Worm (Caenorhabditis elegans): ENCODE data around the gene F38H4.4.
A peak's percentile ranks its signal among the peaks of the same experiment; 100 is the strongest.

F38H4.4 gene

DNA sequence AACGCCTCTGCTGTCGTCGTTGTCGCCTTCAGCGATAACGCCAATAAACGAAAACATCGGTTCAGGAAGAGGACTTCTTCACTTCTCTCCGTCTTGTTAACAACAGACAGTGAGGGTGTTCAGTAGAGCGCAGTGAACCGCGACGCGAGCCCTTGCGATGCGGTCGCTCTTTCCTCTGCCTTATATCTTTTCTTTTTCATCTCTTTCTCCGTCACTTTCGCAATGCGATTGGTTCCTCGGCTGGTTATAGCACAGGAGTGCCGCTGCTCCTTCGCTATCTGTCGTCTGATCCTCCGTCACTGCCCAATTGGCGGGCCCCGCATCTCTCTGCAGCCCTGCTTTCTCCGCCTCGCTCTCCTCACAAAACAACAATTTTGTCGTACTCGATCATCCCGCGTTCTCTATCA is 9.1 kb downstream of the F38H4.4 start (continued):
- TF ChIP-seq nfya-1 (tag; optimal IDR thresholded peaks at IDR 0.05; ENCODE audit: insufficient read depth), result peak; percentile 98
- TF ChIP-seq nhr-43 (tag; optimal IDR thresholded peaks at IDR 0.05; ENCODE audit: poor library complexity, severe bottlenecking), result no peak
- peak; percentile 66 for TF ChIP-seq fkh-10 (GFP tag; optimal IDR thresholded peaks at IDR 0.05)
- TF ChIP-seq pha-4 (tag; optimal IDR thresholded peaks at IDR 0.05), result peak; percentile 74
- peak; percentile 37 for TF ChIP-seq ceh-28 (tag; optimal IDR thresholded peaks at IDR 0.05)
- peak; percentile 61 for TF ChIP-seq elt-1 (tag; optimal IDR thresholded peaks at IDR 0.05)
- TF ChIP-seq fos-1 (tag; optimal IDR thresholded peaks at IDR 0.05), result no peak
- TF ChIP-seq nhr-28 (tag; optimal IDR thresholded peaks at IDR 0.05), result no peak
- no peak for TF ChIP-seq ZK546.5 (tag; optimal IDR thresholded peaks at IDR 0.05)
- TF ChIP-seq nhr-76 (tag; optimal IDR thresholded peaks at IDR 0.05), result no peak

DNA sequence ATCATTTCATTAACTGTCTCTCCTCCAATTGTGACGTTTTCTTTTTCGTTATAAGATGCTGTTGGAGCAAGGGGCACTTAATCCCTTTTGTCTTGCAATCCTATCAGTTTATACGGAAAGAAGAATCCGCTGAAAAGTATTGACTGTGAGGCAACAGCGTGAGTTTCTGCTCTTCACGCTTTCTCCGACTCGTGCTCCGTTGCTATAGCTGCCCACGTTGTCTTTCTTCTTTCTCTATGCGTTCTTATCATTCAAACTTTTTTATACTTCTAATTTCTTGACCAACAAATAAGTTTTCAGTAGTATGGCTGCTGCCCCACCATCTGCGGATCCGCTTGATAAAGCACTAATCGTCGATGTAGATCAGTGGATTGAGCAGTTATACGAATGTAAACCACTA is 10.1 kb downstream of the F38H4.4 start, which contains the start of gene let-92:
TSS of gene let-92 (plus strand) at position 301 of the 400 bp plus-strand sequence.
- TF ChIP-seq ztf-4 (tag; optimal IDR thresholded peaks at IDR 0.05) (no peak), ceh-9 (tag; optimal IDR thresholded peaks at IDR 0.05) (no peak)

DNA sequence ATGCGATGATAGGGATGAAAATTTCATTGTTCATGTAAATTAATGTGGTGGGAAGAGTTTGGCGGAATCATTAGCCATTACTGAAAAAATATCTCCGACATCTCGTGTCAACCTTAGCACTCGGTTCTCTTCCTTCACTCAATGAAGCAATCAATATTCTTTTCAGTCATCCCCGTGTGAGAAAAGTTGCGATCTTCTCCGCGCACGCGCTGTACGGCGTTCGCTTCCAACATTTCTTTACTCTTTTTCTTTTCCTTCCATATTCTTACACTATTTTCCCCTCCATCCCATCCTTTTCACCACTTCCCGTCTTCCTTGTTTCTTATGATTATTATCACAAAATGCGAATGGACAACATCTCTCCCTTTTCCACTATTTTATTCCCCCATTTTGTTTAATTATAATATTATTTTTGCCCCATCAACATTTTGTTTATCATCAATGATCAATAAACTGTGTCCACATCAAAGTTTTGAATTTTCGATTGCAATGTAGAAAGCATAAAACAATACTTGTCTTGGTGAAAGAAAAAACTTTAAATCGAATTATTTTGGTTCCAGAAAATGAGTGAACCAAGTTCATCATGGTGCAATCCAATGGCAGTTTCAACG is 12.0 kb downstream of the F38H4.4 start, which contains the start of gene mob-1:
TSS of gene mob-1 (plus strand) at position 561 of the 611 bp plus-strand sequence.
- TF ChIP-seq hmg-11 (tag; optimal IDR thresholded peaks at IDR 0.05) (no peak), pha-4 (tag; optimal IDR thresholded peaks at IDR 0.05) (peak; percentile 25), ama-1 (optimal IDR thresholded peaks at IDR 0.05) (peak; percentile 54), nhr-23 (tag; optimal IDR thresholded peaks at IDR 0.05) (peak; percentile 5)

DNA sequence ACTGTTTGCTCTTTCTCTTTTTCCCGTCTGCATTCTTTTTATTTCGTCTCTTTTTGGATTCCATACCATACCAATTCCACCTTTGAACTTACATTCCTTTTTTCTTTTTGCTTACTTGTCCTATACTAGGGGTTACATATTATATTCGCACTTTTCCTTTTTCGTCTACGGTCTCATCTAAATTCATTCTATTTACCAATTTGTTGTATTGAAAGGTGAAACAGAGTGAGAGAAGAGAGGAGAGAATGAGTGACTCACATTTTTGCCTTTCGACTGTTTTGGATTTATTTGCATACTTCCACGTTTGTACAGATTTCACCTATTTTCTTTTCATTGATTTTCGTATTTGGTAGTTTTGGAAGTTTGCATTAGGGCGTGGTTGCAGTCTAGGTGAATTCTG is 15.4 kb downstream of the F38H4.4 start:
- peak; percentile 2 for TF ChIP-seq hmg-11 (tag; optimal IDR thresholded peaks at IDR 0.05)
- TF ChIP-seq pha-4 (tag; optimal IDR thresholded peaks at IDR 0.05), result peak; percentile 80
- no peak for TF ChIP-seq ztf-11 (tag; optimal IDR thresholded peaks at IDR 0.05)
- no peak for TF ChIP-seq unc-62 (GFP tag; optimal IDR thresholded peaks at IDR 0.05)

DNA sequence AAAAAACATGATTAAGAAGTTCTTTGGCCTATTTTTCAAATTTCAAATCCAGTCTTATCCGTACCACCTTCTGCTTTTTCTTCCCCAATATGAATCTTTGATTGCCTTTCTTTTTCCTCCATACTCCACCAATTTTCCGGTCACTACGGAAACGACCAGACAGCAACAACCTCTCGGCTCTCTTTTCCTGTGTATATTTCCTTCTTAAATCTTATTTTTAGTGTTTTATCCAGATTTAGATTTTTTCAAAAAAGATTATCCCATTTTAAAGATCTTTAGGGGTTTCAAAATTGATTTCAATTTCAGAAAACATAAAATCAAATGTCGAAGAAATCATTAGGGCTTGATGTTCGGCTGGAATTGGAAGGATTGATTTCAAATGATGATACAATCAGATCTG is 16.2 kb downstream of the F38H4.4 start, which contains the start of gene trpa-1:
TSS of gene trpa-1 (plus strand) at position 301 of the 400 bp plus-strand sequence.
- TF ChIP-seq ceh-28 (tag; optimal IDR thresholded peaks at IDR 0.05) (no peak), fos-1 (tag; optimal IDR thresholded peaks at IDR 0.05) (no peak), mdl-1 (tag; optimal IDR thresholded peaks at IDR 0.05) (no peak), ceh-9 (tag; optimal IDR thresholded peaks at IDR 0.05) (no peak), nhr-25 (tag; optimal IDR thresholded peaks at IDR 0.05) (no peak), ZK546.5 (tag; optimal IDR thresholded peaks at IDR 0.05) (no peak), nfya-1 (tag; optimal IDR thresholded peaks at IDR 0.05; ENCODE audit: insufficient read depth) (no peak), ztf-11 (tag; optimal IDR thresholded peaks at IDR 0.05) (no peak), egl-27 (tag; optimal IDR thresholded peaks at IDR 0.05) (no peak), nhr-28 (tag; optimal IDR thresholded peaks at IDR 0.05) (no peak), unc-62 (GFP tag; optimal IDR thresholded peaks at IDR 0.05) (no peak), lin-39 (tag; optimal IDR thresholded peaks at IDR 0.05) (no peak), fkh-10 (GFP tag; optimal IDR thresholded peaks at IDR 0.05) (no peak), nhr-23 (tag; optimal IDR thresholded peaks at IDR 0.05) (no peak), pha-4 (tag; optimal IDR thresholded peaks at IDR 0.05) (no peak), sea-2 (GFP tag; optimal IDR thresholded peaks at IDR 0.05) (no peak), tbx-2 (tag; optimal IDR thresholded peaks at IDR 0.05) (no peak)

DNA sequence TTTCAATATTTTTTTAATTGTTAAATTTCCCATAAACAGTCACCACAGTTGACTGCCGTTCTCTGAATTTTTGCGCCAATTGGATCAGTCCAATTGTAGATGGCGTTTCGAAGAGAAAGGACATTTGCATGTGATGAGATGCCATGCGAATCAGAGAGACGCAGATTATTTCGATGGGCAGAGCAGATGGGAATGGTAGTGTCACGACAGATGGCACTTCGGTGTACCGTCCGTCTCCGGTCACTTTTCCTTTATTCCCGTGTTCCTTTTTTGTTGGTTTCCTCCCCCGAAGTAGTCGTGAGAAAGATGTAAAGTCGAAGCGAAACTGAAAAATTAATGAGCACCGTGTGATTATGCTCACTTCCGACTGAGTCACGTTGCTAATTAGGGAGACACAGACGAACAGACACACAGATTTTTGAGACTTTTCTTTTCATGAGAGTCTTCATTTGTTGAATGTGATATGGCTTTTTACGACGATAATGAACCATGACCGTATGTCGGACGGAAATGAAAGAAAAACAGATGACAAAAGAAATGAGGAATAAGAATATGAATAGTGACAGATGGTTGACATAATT is 19.7 kb downstream of the F38H4.4 start:
- TF ChIP-seq elt-1 (tag; optimal IDR thresholded peaks at IDR 0.05) (no peak), zag-1 (tag; optimal IDR thresholded peaks at IDR 0.05) (no peak), nhr-28 (tag; optimal IDR thresholded peaks at IDR 0.05) (no peak), nhr-43 (tag; optimal IDR thresholded peaks at IDR 0.05; ENCODE audit: poor library complexity, severe bottlenecking) (no peak), R02D3.7 (tag; optimal IDR thresholded peaks at IDR 0.05) (no peak), ztf-4 (tag; optimal IDR thresholded peaks at IDR 0.05) (no peak), egl-27 (tag; optimal IDR thresholded peaks at IDR 0.05) (no peak), mml-1 (tag; optimal IDR thresholded peaks at IDR 0.05) (no peak), eor-1 (tag; optimal IDR thresholded peaks at IDR 0.05) (no peak), unc-39 (tag; optimal IDR thresholded peaks at IDR 0.05) (no peak)
